Fruit fly (Drosophila melanogaster) whole organism, embryonic: ENCODE measurements around the gene rols.
A peak's percentile ranks its signal among the peaks of the same experiment; 100 is the strongest.

Experiments
- CG10431 ChIP-seq: fragments of 200-800 bp; sonication (Bioruptor generic); optimal IDR thresholded peaks from 3 replicates; lab custom pipeline; 2018; ENCODE audit warnings: missing biosample characterization, mild to moderate bottlenecking, missing genetic modification characterization
- CG11456 ChIP-seq: fragments of 200-800 bp; sonication (Bioruptor generic); IDR thresholded peaks from 3 replicates; pipeline ENCODE4 v1.3.6; 2022; ENCODE audit warnings: missing biosample characterization, missing genetic modification characterization
- CG11560 ChIP-seq: fragments of 200-800 bp; sonication (Bioruptor generic); IDR thresholded peaks from 3 replicates; pipeline ENCODE4 v1.3.6; 2022; ENCODE audit warnings: missing biosample characterization, missing genetic modification characterization
- CG12659 ChIP-seq: fragments of 200-800 bp; sonication (Bioruptor generic); optimal IDR thresholded peaks from 3 replicates; lab custom pipeline; 2017; ENCODE audit warnings: mild to moderate bottlenecking, missing biosample characterization, missing genetic modification reagents, missing genetic modification characterization
- CG13296 ChIP-seq: fragments of 200-800 bp; sonication (Bioruptor generic); optimal IDR thresholded peaks from 3 replicates; lab custom pipeline; 2018; ENCODE audit warnings: missing biosample characterization, mild to moderate bottlenecking, missing genetic modification characterization
- CG14441 ChIP-seq: fragments of 200-800 bp; sonication (Bioruptor generic); IDR thresholded peaks from 2 replicates; pipeline ENCODE4 v1.3.6; 2022; ENCODE audit warnings: missing biosample characterization, missing genetic modification characterization
- CG14667 ChIP-seq: fragments of 200-800 bp; sonication (Bioruptor generic); IDR thresholded peaks from 2 replicates; pipeline ENCODE4 v1.3.6; 2022; ENCODE audit warnings: missing biosample characterization, missing genetic modification characterization
- CG15073 ChIP-seq: fragments of 200-800 bp; sonication (Bioruptor generic); optimal IDR thresholded peaks from 2 replicates; lab custom pipeline; 2016; ENCODE audit warnings: missing biosample characterization, missing genetic modification characterization
- CG16779 ChIP-seq: fragments of 200-800 bp; sonication (Bioruptor generic); IDR thresholded peaks from 2 replicates; pipeline ENCODE4 v1.3.6; 2022; ENCODE audit warnings: missing biosample characterization, missing genetic modification characterization
- CG17186 ChIP-seq: fragments of 200-800 bp; sonication (Bioruptor generic); optimal IDR thresholded peaks from 3 replicates; lab custom pipeline; 2017; ENCODE audit warnings: missing biosample characterization, missing genetic modification reagents, missing genetic modification characterization
- CG18599 ChIP-seq: fragments of 200-800 bp; sonication (Bioruptor generic); optimal IDR thresholded peaks from 3 replicates; lab custom pipeline; 2017; ENCODE audit warnings: missing biosample characterization, missing genetic modification characterization, mild to moderate bottlenecking, moderate library complexity, missing genetic modification reagents
- CG30403 ChIP-seq: fragments of 200-800 bp; sonication (Bioruptor generic); optimal IDR thresholded peaks from 3 replicates; lab custom pipeline; 2016; ENCODE audit warnings: missing biosample characterization, missing genetic modification characterization
- CG6689 ChIP-seq: fragments of 200-800 bp; sonication (Bioruptor generic); IDR thresholded peaks from 2 replicates; pipeline ENCODE4 v1.3.6; 2022; ENCODE audit warnings: missing biosample characterization, missing genetic modification characterization
- CG8944 ChIP-seq: fragments of 200-800 bp; sonication (Bioruptor generic); optimal IDR thresholded peaks from 3 replicates; lab custom pipeline; 2016; ENCODE audit warnings: missing biosample characterization, missing genetic modification characterization
- CrebB ChIP-seq: fragments of 200-800 bp; sonication (Bioruptor generic); optimal IDR thresholded peaks from 3 replicates; lab custom pipeline; 2018; ENCODE audit warnings: missing biosample characterization, mild to moderate bottlenecking, missing genetic modification characterization
- Drgx ChIP-seq: fragments of 200-800 bp; sonication (Bioruptor generic); IDR thresholded peaks from 2 replicates; pipeline ENCODE4 v1.3.6; 2022; ENCODE audit warnings: missing biosample characterization, missing genetic modification characterization
- E2f1 ChIP-seq: fragments of 200-800 bp; sonication (Bioruptor generic); IDR thresholded peaks from 2 replicates; pipeline ENCODE4 v1.3.6; 2022; ENCODE audit warnings: missing biosample characterization, missing genetic modification characterization
- Fer1 ChIP-seq: fragments of 200-800 bp; sonication (Bioruptor generic); optimal IDR thresholded peaks from 2 replicates; lab custom pipeline; 2017; ENCODE audit warnings: missing biosample characterization, mild to moderate bottlenecking, missing genetic modification characterization
- Fer2 ChIP-seq: fragments of 200-800 bp; sonication (Bioruptor generic); optimal IDR thresholded peaks from 2 replicates; lab custom pipeline; 2018; ENCODE audit warnings: missing biosample characterization, mild to moderate bottlenecking, missing genetic modification characterization, moderate library complexity
- HLH3B ChIP-seq: fragments of 200-800 bp; sonication (Bioruptor generic); IDR thresholded peaks from 2 replicates; pipeline ENCODE4 v1.3.6; 2022; ENCODE audit warnings: missing biosample characterization, missing genetic modification characterization
- HLHmδ ChIP-seq: fragments of 200-800 bp; sonication (Bioruptor generic); optimal IDR thresholded peaks from 2 replicates; lab custom pipeline; 2018; ENCODE audit warnings: missing biosample characterization, mild to moderate bottlenecking, missing genetic modification characterization, moderate library complexity
- Lim3 ChIP-seq: fragments of 200-800 bp; sonication (Bioruptor generic); IDR thresholded peaks from 2 replicates; pipeline ENCODE4 v1.3.6; 2022; ENCODE audit warnings: missing biosample characterization, missing genetic modification characterization
- Mes4 ChIP-seq: fragments of 200-800 bp; sonication (Bioruptor generic); optimal IDR thresholded peaks from 2 replicates; lab custom pipeline; 2016; ENCODE audit warnings: missing biosample characterization, missing genetic modification characterization
- NC2β ChIP-seq: fragments of 200-800 bp; sonication (Bioruptor generic); optimal IDR thresholded peaks from 2 replicates; lab custom pipeline; 2016; ENCODE audit warnings: missing biosample characterization, missing genetic modification characterization
- Oaz ChIP-seq: fragments of 200-800 bp; sonication (Bioruptor generic); IDR thresholded peaks from 2 replicates; pipeline ENCODE4 v1.3.6; 2022; ENCODE audit warnings: missing biosample characterization, missing genetic modification characterization
- Poxn ChIP-seq: fragments of 200-800 bp; sonication (Bioruptor generic); IDR thresholded peaks from 2 replicates; pipeline ENCODE4 v1.3.6; 2022; ENCODE audit warnings: missing biosample characterization, missing genetic modification characterization
- Ptx1 ChIP-seq: fragments of 200-800 bp; sonication (Bioruptor generic); IDR thresholded peaks from 2 replicates; pipeline ENCODE4 v1.3.6; 2022; ENCODE audit warnings: missing biosample characterization, missing genetic modification characterization
- Rx ChIP-seq: fragments of 200-800 bp; sonication (Bioruptor generic); IDR thresholded peaks from 2 replicates; pipeline ENCODE4 v1.3.6; 2022; ENCODE audit warnings: missing biosample characterization, missing genetic modification characterization
- Sox100B ChIP-seq: fragments of 200-800 bp; sonication (Bioruptor generic); optimal IDR thresholded peaks from 3 replicates; lab custom pipeline; 2018; ENCODE audit warnings: missing biosample characterization, mild to moderate bottlenecking, missing genetic modification characterization
- Sox102F ChIP-seq: fragments of 200-800 bp; sonication (Bioruptor generic); optimal IDR thresholded peaks from 2 replicates; lab custom pipeline; 2018; ENCODE audit warnings: missing biosample characterization, mild to moderate bottlenecking, missing genetic modification characterization, moderate library complexity
- Tbp ChIP-seq: fragments of >200 bp; optimal IDR thresholded peaks from 2 replicates; lab custom pipeline; 2018; ENCODE audit warnings: missing biosample characterization, missing genetic modification characterization
- Xbp1 ChIP-seq: fragments of 200-800 bp; sonication (Bioruptor generic); optimal IDR thresholded peaks from 3 replicates; lab custom pipeline; 2016; ENCODE audit warnings: missing biosample characterization, mild to moderate bottlenecking, missing genetic modification characterization
- aop ChIP-seq: fragments of 200-800 bp; sonication (Bioruptor generic); IDR thresholded peaks from 2 replicates; pipeline ENCODE4 v1.3.6; 2022; ENCODE audit warnings: missing biosample characterization, missing genetic modification characterization
- dati ChIP-seq: fragments of 200-800 bp; sonication (Bioruptor generic); IDR thresholded peaks from 2 replicates; pipeline ENCODE4 v1.3.6; 2022; ENCODE audit warnings: missing biosample characterization, missing genetic modification characterization
- dysf ChIP-seq: fragments of 200-800 bp; sonication (Bioruptor generic); IDR thresholded peaks from 3 replicates; pipeline ENCODE4 v1.3.6; 2022; ENCODE audit warnings: missing biosample characterization, missing genetic modification characterization
- ems ChIP-seq: fragments of 200-800 bp; sonication (Bioruptor generic); optimal IDR thresholded peaks from 3 replicates; lab custom pipeline; 2016; ENCODE audit warnings: missing biosample characterization, missing genetic modification characterization
- en ChIP-seq: fragments of 200-800 bp; sonication (Bioruptor generic); optimal IDR thresholded peaks from 2 replicates; lab custom pipeline; 2016; ENCODE audit warnings: missing biosample characterization, missing genetic modification characterization
- ewg ChIP-seq: fragments of 200-800 bp; sonication (Bioruptor generic); optimal IDR thresholded peaks from 3 replicates; lab custom pipeline; 2017; ENCODE audit warnings: mild to moderate bottlenecking, missing biosample characterization, missing genetic modification reagents, missing genetic modification characterization
- gcm2 ChIP-seq: fragments of 200-800 bp; sonication (Bioruptor generic); optimal IDR thresholded peaks from 2 replicates; lab custom pipeline; 2016; ENCODE audit warnings: missing biosample characterization, missing genetic modification characterization
- gfzf ChIP-seq: fragments of 200-800 bp; sonication (Bioruptor generic); optimal IDR thresholded peaks from 2 replicates; lab custom pipeline; 2016; ENCODE audit warnings: missing biosample characterization, mild to moderate bottlenecking, missing genetic modification characterization, moderate library complexity
- grn ChIP-seq: fragments of 200-800 bp; sonication (Bioruptor generic); optimal IDR thresholded peaks from 3 replicates; lab custom pipeline; 2017; ENCODE audit warnings: missing biosample characterization, missing genetic modification characterization
- jumu ChIP-seq: fragments of 200-800 bp; sonication (Bioruptor generic); optimal IDR thresholded peaks from 3 replicates; lab custom pipeline; 2016; ENCODE audit warnings: missing biosample characterization, missing genetic modification characterization
- ken ChIP-seq: fragments of 200-800 bp; sonication (Bioruptor generic); IDR thresholded peaks from 3 replicates; pipeline ENCODE4 v1.3.6; 2022; ENCODE audit warnings: missing biosample characterization, missing genetic modification characterization
- mam ChIP-seq: fragments of 200-800 bp; sonication (Bioruptor generic); optimal IDR thresholded peaks from 3 replicates; lab custom pipeline; 2016; ENCODE audit warnings: missing biosample characterization, missing genetic modification characterization
- nau ChIP-seq: fragments of 200-800 bp; sonication (Bioruptor generic); optimal IDR thresholded peaks from 3 replicates; lab custom pipeline; 2017; ENCODE audit warnings: missing biosample characterization, mild to moderate bottlenecking, missing genetic modification characterization, missing genetic modification reagents
- pita ChIP-seq: fragments of 200-800 bp; sonication (Bioruptor generic); optimal IDR thresholded peaks from 2 replicates; lab custom pipeline; 2017; ENCODE audit warnings: missing biosample characterization, mild to moderate bottlenecking, missing genetic modification characterization
- sens-2 ChIP-seq: fragments of 200-800 bp; sonication (Bioruptor generic); IDR thresholded peaks from 2 replicates; pipeline ENCODE4 v1.3.6; 2022; ENCODE audit warnings: missing biosample characterization, missing genetic modification characterization
- seq ChIP-seq: fragments of 200-800 bp; sonication (Bioruptor generic); IDR thresholded peaks from 2 replicates; pipeline ENCODE4 v1.3.6; 2022; ENCODE audit warnings: missing biosample characterization, missing genetic modification characterization
- wor ChIP-seq: fragments of 200-800 bp; sonication (Bioruptor generic); IDR thresholded peaks from 2 replicates; pipeline ENCODE4 v1.3.6; 2022; ENCODE audit warnings: missing biosample characterization, missing genetic modification characterization
- yki ChIP-seq: fragments of >200 bp; optimal IDR thresholded peaks from 3 replicates; lab custom pipeline; 2018
- zfh2 ChIP-seq: fragments of 200-800 bp; sonication (Bioruptor generic); optimal IDR thresholded peaks from 2 replicates; lab custom pipeline; 2016; ENCODE audit warnings: missing biosample characterization, missing genetic modification characterization

rols gene

DNA sequence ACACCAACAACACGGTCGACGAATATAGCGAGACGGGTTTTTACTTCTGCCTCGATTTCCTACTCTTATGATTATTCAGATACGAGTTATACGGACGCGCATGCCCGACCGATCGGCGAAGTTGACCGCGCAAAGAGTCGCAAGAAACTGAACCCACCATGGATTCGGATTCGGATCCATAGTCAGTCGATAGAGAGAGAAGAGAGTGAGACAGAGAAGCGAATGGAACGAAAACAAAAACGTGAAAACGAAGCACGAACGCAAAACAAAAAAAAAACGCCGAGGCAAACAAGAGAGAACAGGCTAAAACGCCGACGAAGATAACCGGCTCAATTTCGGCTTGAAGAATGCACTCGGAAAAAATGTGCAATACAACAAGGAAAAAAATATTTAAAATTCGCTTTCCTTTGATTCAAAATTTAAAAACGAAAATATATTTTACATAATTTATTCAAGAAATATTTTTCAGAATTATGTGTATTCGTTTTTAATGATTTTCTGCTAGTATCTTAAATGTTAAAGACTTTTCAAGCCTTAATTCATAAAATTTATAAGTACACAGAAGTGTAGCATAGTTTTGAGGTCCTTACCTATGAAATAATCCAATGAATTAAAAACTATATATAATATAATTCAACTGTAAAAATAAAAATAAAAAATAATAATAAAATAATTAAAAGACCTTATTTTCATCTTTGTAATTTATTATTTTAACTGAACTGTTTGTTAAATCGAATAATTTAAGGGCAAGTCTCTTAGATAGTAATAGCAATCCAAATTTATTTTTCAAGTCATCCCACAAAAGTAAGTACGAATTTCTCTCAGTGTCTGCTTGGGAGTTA, 17.2 kb upstream of the rols start, which contains the start of gene Sema5c (continued):
- peak; percentile 88 for TF ChIP-seq Sox100B
- TF ChIP-seq zfh2 (GFP tag; lab: Kevin White, UChicago) = no peak
- TF ChIP-seq Lim3 (GFP tag; lab: Robert Waterston, UW) = no peak
- TF ChIP-seq CG11456 (GFP tag; lab: Robert Waterston, UW) = peak; percentile 64; the same call in 1 of the 3 replicates
- peak; percentile 34; the same call in 1 of the 2 replicates for TF ChIP-seq HLH3B (GFP tag; lab: Robert Waterston, UW)
- peak; percentile 55 for TF ChIP-seq HLHmδ (GFP tag; lab: Kevin White, UChicago)
- TF ChIP-seq ken (GFP tag; lab: Robert Waterston, UW) = no peak; the same call in 2 of the 3 replicates
- TF ChIP-seq CG14667 = peak; percentile 31
- peak; percentile 87 for TF ChIP-seq grn (GFP tag; lab: Kevin White, UChicago)
- TF ChIP-seq NC2β (GFP tag; lab: Kevin White, UChicago) = no peak
- peak; percentile 35 for TF ChIP-seq CG13296 (GFP tag; lab: Kevin White, UChicago)
- TF ChIP-seq yki (lab: Kevin White, UChicago) = no peak
- peak; percentile 49; the same call in 1 of the 2 replicates for TF ChIP-seq seq (GFP tag; lab: Robert Waterston, UW)
- TF ChIP-seq wor (GFP tag; lab: Robert Waterston, UW) = no peak
- TF ChIP-seq Xbp1 (GFP tag; lab: Kevin White, UChicago) = peak; percentile 59
- TF ChIP-seq CG11560 (tag; lab: Robert Waterston, UW) = no peak
- TF ChIP-seq mam = peak; percentile 17
- peak; percentile 49; the same call in 1 of the 2 replicates for TF ChIP-seq aop (GFP tag; lab: Robert Waterston, UW)
- TF ChIP-seq nau (GFP tag; lab: Kevin White, UChicago) = no peak
- peak; percentile 79 for TF ChIP-seq CG12659 (GFP tag; lab: Kevin White, UChicago)
- TF ChIP-seq Rx (GFP tag; lab: Robert Waterston, UW) = peak; percentile 42
- peak; percentile 48 for TF ChIP-seq CG18599 (GFP tag; lab: Kevin White, UChicago)
- no peak for TF ChIP-seq CG10431 (GFP tag; lab: Kevin White, UChicago)
- no peak for TF ChIP-seq CG15073
- no peak for TF ChIP-seq Poxn (GFP tag; lab: Robert Waterston, UW)
- no peak for TF ChIP-seq CG8944 (GFP tag; lab: Kevin White, UChicago)
- TF ChIP-seq dati (GFP tag; lab: Robert Waterston, UW) = no peak
- TF ChIP-seq Oaz (GFP tag; lab: Robert Waterston, UW) = no peak
- TF ChIP-seq gfzf (GFP tag; lab: Kevin White, UChicago) = no peak
- TF ChIP-seq jumu (GFP tag; lab: Kevin White, UChicago) = no peak
- TF ChIP-seq CG30403 (GFP tag; lab: Kevin White, UChicago) = peak; percentile 73
- TF ChIP-seq ems = no peak
- peak; percentile 42; the same call in 1 of the 2 replicates for TF ChIP-seq CG6689
- TF ChIP-seq pita = no peak
- TF ChIP-seq CG16779 (GFP tag; lab: Robert Waterston, UW) = peak; percentile 67; the same call in 1 of the 2 replicates
- TF ChIP-seq Fer2 (tag; lab: Kevin White, UChicago) = no peak
- TF ChIP-seq Fer1 (GFP tag; lab: Kevin White, UChicago) = peak; percentile 37
- TF ChIP-seq E2f1 (GFP tag; lab: Robert Waterston, UW) = peak; percentile 52; the same call in 1 of the 2 replicates
- peak; percentile 56 for TF ChIP-seq CG14441 (GFP tag; lab: Robert Waterston, UW)
- no peak for TF ChIP-seq Tbp (GFP tag; lab: Kevin White, UChicago)
- TF ChIP-seq CrebB = no peak
- no peak for TF ChIP-seq en
- TF ChIP-seq gcm2 (GFP tag; lab: Kevin White, UChicago) = no peak
- TF ChIP-seq Ptx1 (GFP tag; lab: Robert Waterston, UW) = peak; percentile 54
- peak; percentile 52; the same call in 1 of the 2 replicates for TF ChIP-seq Drgx
- TF ChIP-seq Sox102F (GFP tag; lab: Kevin White, UChicago) = peak; percentile 67
- TF ChIP-seq sens-2 (GFP tag; lab: Robert Waterston, UW) = peak; percentile 30; the same call in 1 of the 2 replicates
- TF ChIP-seq Mes4 (GFP tag; lab: Kevin White, UChicago) = no peak
- peak; percentile 25 for TF ChIP-seq ewg
- no peak for TF ChIP-seq CG17186 (GFP tag; lab: Kevin White, UChicago)
- TF ChIP-seq dysf (GFP tag; lab: Robert Waterston, UW) = peak; percentile 44
